Fruit fly (Drosophila melanogaster): ENCODE results near the gene CG15425.

Gene CG15425

DNA sequence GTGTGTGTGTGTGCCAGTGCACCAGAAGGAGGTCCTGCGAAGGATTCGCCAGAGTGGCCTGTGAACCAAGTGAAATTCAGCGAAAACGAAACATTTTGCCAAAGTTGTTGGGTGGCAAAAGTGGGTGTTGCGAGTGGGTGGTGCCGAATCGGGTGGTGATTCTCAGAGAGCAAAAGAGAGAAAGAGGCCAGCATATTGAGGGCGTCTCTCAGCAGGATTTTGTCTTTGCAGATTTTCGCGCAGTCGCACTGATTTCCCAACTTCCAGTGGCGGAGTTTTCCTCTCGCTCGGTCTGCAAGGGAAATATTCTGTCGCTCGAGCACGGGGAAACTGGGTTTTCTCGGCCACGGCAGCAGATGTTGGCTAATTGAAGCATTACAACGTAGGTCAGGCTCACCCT, 24.4 kb downstream of the CG15425 start:
- TF ChIP-seq vri (GFP tag; optimal IDR thresholded peaks at IDR 0.05) (no peak), CG10669 (GFP tag; optimal IDR thresholded peaks at IDR 0.05) (no peak), Hr38 (GFP tag; optimal IDR thresholded peaks at IDR 0.05) (no peak), Eip75B (GFP tag; optimal IDR thresholded peaks at IDR 0.05) (no peak), lz (GFP tag; optimal IDR thresholded peaks at IDR 0.05) (no peak)

DNA sequence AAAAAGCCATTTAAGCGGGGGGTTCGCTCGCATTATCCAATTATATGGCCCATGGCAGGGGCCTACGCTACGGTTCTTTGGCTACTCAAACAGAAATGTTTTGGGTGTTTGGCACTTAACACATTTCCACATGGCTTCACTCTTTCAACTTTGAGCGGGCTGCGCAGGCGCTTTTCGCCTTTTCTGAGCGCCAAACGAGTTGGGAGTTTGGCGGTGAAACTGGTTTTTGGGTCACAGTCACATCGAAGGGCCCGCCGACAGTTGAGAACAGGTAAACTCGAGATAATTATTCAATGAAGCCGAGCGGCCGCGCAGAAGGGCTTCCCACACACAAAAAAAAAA, 24.9 kb downstream of the CG15425 start:
- no peak for TF ChIP-seq CG10631 (GFP tag; optimal IDR thresholded peaks at IDR 0.05)
- TF ChIP-seq topi (GFP tag; optimal IDR thresholded peaks at IDR 0.05), result no peak
- TF ChIP-seq Gug (GFP tag; IDR thresholded peaks at IDR 0.05), result no peak
- no peak for TF ChIP-seq dac (GFP tag; optimal IDR thresholded peaks at IDR 0.05)
- no peak for TF ChIP-seq Eip93F (GFP tag; optimal IDR thresholded peaks at IDR 0.05)
- TF ChIP-seq acj6 (GFP tag; optimal IDR thresholded peaks at IDR 0.05), result no peak
- TF ChIP-seq Hr38 (GFP tag; optimal IDR thresholded peaks at IDR 0.05), result no peak
- no peak for TF ChIP-seq CG15336 (GFP tag; IDR thresholded peaks at IDR 0.05)
- TF ChIP-seq Lpt (GFP tag; optimal IDR thresholded peaks at IDR 0.05), result no peak
- TF ChIP-seq svp (GFP tag), result no peak
- no peak for TF ChIP-seq Sox15 (GFP tag; optimal IDR thresholded peaks at IDR 0.05)
- TF ChIP-seq fd59A (GFP tag; optimal IDR thresholded peaks at IDR 0.05), result no peak
- no peak for TF ChIP-seq CG8119 (GFP tag; IDR thresholded peaks at IDR 0.05)
- TF ChIP-seq Eip78C (GFP tag), result no peak
- no peak for TF ChIP-seq CG10669 (GFP tag; optimal IDR thresholded peaks at IDR 0.05)
- no peak for TF ChIP-seq Ets21C (GFP tag; optimal IDR thresholded peaks at IDR 0.05)
- no peak for TF ChIP-seq Hr4 (GFP tag; optimal IDR thresholded peaks at IDR 0.05)
- TF ChIP-seq Eip75B (GFP tag; optimal IDR thresholded peaks at IDR 0.05), result no peak

DNA sequence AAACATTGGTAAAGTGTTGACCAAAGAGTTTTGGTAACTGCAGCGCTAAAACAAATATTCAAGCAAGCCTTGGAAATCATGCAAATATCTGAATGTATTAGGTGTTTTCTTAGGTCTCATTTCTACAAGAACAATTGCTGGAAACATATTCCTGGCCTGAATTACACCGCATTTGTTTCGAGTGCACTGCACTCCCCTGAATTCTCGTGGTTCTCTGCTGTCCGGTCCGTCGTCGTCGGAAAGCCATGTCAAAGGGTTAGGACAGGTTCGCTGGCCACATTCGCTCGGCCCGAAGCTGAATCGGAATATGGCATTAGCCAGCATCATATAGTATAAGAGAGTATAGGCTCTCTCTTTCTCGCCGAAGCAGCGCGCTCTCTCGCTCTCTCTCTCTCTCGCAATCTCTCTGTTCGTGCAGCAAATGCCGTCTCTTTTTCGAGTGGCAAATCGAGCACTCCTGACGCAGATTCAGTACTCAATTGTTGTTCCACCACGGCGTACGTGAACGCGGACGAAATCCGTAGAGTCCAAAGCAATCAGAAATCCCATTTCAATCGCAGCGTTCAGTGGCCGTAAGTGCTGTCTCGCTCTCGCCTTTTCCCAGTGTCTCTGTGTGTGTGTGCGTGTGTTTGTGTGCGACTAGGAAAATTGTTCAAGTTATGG, 25.4 kb downstream of the CG15425 start, which contains the start of gene tutl:
TSS of gene tutl (plus strand) at position 468 of the 663 bp plus-strand sequence.
- TF ChIP-seq Lpt (GFP tag; optimal IDR thresholded peaks at IDR 0.05) (peak; percentile 72), CG11294 (GFP tag; IDR thresholded peaks at IDR 0.05) (peak; percentile 48; the same call in 1 of the 2 replicates), fd59A (GFP tag; optimal IDR thresholded peaks at IDR 0.05) (peak; percentile 85), Sox102F (GFP tag; optimal IDR thresholded peaks at IDR 0.05) (peak; percentile 94), Eip93F (GFP tag; optimal IDR thresholded peaks at IDR 0.05) (peak; percentile 86), Met (GFP tag; optimal IDR thresholded peaks at IDR 0.05) (peak; percentile 97), fkh (GFP tag; optimal IDR thresholded peaks at IDR 0.05) (peak; percentile 58), Eip75B (GFP tag; optimal IDR thresholded peaks at IDR 0.05) (peak; percentile 96), net (GFP tag; optimal IDR thresholded peaks at IDR 0.05) (peak; percentile 89), esn (GFP tag; optimal IDR thresholded peaks at IDR 0.05) (peak; percentile 97), ss (GFP tag; optimal IDR thresholded peaks at IDR 0.05) (peak; percentile 85 to 87), CG4318 (GFP tag; optimal IDR thresholded peaks at IDR 0.05) (peak; percentile 66), CG1621 (tag; optimal IDR thresholded peaks at IDR 0.05) (peak; percentile 87), Hr4 (GFP tag; optimal IDR thresholded peaks at IDR 0.05) (peak; percentile 72), CG15336 (GFP tag; IDR thresholded peaks at IDR 0.05) (peak; percentile 78), CG32006 (GFP tag; optimal IDR thresholded peaks at IDR 0.05) (peak; percentile 79), CG6163 (GFP tag; IDR thresholded peaks at IDR 0.05) (peak; percentile 90), lz (GFP tag; optimal IDR thresholded peaks at IDR 0.05) (peak; percentile 96), CG9139 (GFP tag; optimal IDR thresholded peaks at IDR 0.05) (peak; percentile 64), spab (GFP tag; optimal IDR thresholded peaks at IDR 0.05) (peak; percentile 92), CG11762 (GFP tag; optimal IDR thresholded peaks at IDR 0.05; ENCODE audit: insufficient read depth) (peak; percentile 90), Ets21C (GFP tag; optimal IDR thresholded peaks at IDR 0.05) (peak; percentile 92), CG6792 (GFP tag; optimal IDR thresholded peaks at IDR 0.05) (peak; percentile 94), CG10669 (GFP tag; optimal IDR thresholded peaks at IDR 0.05) (peak; percentile 88), eg (GFP tag; IDR thresholded peaks at IDR 0.05) (peak; percentile 57), CG6276 (GFP tag; optimal IDR thresholded peaks at IDR 0.05) (peak; percentile 48), dac (GFP tag; optimal IDR thresholded peaks at IDR 0.05) (peak; percentile 41), Smox (GFP tag; optimal IDR thresholded peaks at IDR 0.05) (peak; percentile 96), Sox14 (GFP tag; optimal IDR thresholded peaks at IDR 0.05) (peak; percentile 94), CG16779 (tag; optimal IDR thresholded peaks at IDR 0.05) (peak; percentile 77), CG11902 (GFP tag; optimal IDR thresholded peaks at IDR 0.05) (peak; percentile 91), CG3919 (GFP tag; optimal IDR thresholded peaks at IDR 0.05) (peak; percentile 94), dsx (GFP tag; optimal IDR thresholded peaks at IDR 0.05; ENCODE audit: poor library complexity, severe bottlenecking) (peak; percentile 84), achi (GFP tag; optimal IDR thresholded peaks at IDR 0.05) (peak; percentile 93), CG10631 (GFP tag; optimal IDR thresholded peaks at IDR 0.05) (peak; percentile 94), pdm3 (GFP tag; optimal IDR thresholded peaks at IDR 0.05) (peak; percentile 92), svp (GFP tag) (peak; percentile 99), Eip78C (GFP tag) (peak; percentile 99)
